Fruit fly (Drosophila melanogaster) whole organism, adult: ENCODE data around the gene Noc3.

Experiments
- CG11617 ChIP-seq: fragments of 200-800 bp; sonication (Bioruptor generic); optimal IDR thresholded peaks from 2 replicates; lab custom pipeline; 2017; ENCODE audit warnings: mild to moderate bottlenecking, missing biosample characterization, missing genetic modification reagents, missing genetic modification characterization
- CG14711 ChIP-seq: fragments of 200-800 bp; sonication (Bioruptor generic); optimal IDR thresholded peaks from 2 replicates; lab custom pipeline; 2018; ENCODE audit warnings: missing biosample characterization, mild to moderate bottlenecking, missing genetic modification characterization, moderate library complexity
- CG1620 ChIP-seq: fragments of 200-800 bp; sonication (Bioruptor generic); optimal IDR thresholded peaks from 2 replicates; lab custom pipeline; 2016; ENCODE audit warnings: missing biosample characterization, missing genetic modification characterization
- CG7101 ChIP-seq: fragments of 200-800 bp; sonication (Bioruptor generic); optimal IDR thresholded peaks from 2 replicates; lab custom pipeline; 2018; ENCODE audit warnings: missing biosample characterization, mild to moderate bottlenecking, missing genetic modification characterization, moderate library complexity
- cic ChIP-seq: fragments of 200-800 bp; sonication (Bioruptor generic); optimal IDR thresholded peaks from 2 replicates; lab custom pipeline; 2017; ENCODE audit warnings: missing biosample characterization, mild to moderate bottlenecking, missing genetic modification characterization, moderate library complexity
- tj ChIP-seq: fragments of 200-800 bp; sonication (Bioruptor generic); optimal IDR thresholded peaks from 3 replicates; lab custom pipeline; 2017; ENCODE audit warnings: missing biosample characterization, mild to moderate bottlenecking, missing genetic modification characterization, moderate library complexity

DNA sequence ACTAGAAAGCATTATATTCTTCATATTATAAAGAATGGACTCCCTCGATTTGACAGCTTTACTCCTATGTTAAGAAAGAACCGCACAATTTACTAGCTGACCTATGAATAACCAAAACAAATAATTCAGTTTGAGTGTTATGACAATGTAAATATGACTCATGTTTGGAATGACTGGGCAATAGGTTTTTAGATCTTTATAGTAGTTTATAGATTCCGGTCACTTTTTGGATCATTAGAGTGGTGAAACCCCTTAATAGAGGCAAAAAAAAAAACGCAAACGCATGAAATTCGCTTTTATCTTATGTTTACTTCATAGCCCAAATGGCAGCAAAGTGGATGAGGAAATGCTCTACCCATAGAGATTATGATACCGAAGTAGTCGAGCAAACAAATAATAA, 27.2 kb downstream of the Noc3 start, which contains the start of gene CG14605:
- TF ChIP-seq cic (GFP tag; lab: Kevin White, UChicago), result no peak
- TF ChIP-seq CG11617 (GFP tag; lab: Kevin White, UChicago), result no peak
- no peak for TF ChIP-seq CG7101 (tag; lab: Kevin White, UChicago)
- no peak for TF ChIP-seq CG14711 (tag; lab: Kevin White, UChicago)
- no peak for TF ChIP-seq CG1620 (GFP tag; lab: Kevin White, UChicago)
- TF ChIP-seq tj, result no peak
